Fruit fly (Drosophila melanogaster) Kc167 (cell line): ENCODE data around the gene CG43338.

Experiments used
- Myc ChIP-seq: fragments of >200 bp; optimal IDR thresholded peaks from 2 replicates; lab custom pipeline; 2017; ENCODE audit warnings: missing external identifiers
- Sin3A ChIP-seq: fragments of >200 bp; optimal IDR thresholded peaks from 2 replicates; lab custom pipeline; 2018; ENCODE audit warnings: missing external identifiers
- h ChIP-seq: fragments of >200 bp; optimal IDR thresholded peaks from 3 replicates; lab custom pipeline; 2018; ENCODE audit warnings: missing external identifiers
- psq ChIP-seq: fragments of >200 bp; optimal IDR thresholded peaks from 2 replicates; lab custom pipeline; 2017; ENCODE audit warnings: missing external identifiers

- no peak for TF ChIP-seq Myc (lab: Kevin White, UChicago)
- no peak for TF ChIP-seq h
- TF ChIP-seq psq (lab: Kevin White, UChicago) = no peak
- no peak for TF ChIP-seq Sin3A (lab: Kevin White, UChicago)
Measured at dm6 chr2L:18664707-18665550, 6.1 kb downstream of the CG43338 start.
